Worm (Caenorhabditis elegans) whole organism, L1 larva: ENCODE measurements around the gene bed-2.

Experiments
- ces-1 ChIP-seq: fragments of 150-350 bp; optimal IDR thresholded peaks from 2 replicates; lab custom pipeline; 2014; ENCODE audit warnings: missing biosample characterization, missing genetic modification reagents, missing genetic modification characterization
- lsy-2 ChIP-seq, 2 experiments: fragments of 150-350 bp; optimal IDR thresholded peaks; 2 replicates each; lab custom pipeline; 2014; ENCODE audit warnings: missing biosample characterization in 2 of 2, missing genetic modification characterization in 2 of 2
- nhr-11 ChIP-seq: fragments of 150-350 bp; optimal IDR thresholded peaks from 2 replicates; lab custom pipeline; 2014; ENCODE audit warnings: missing biosample characterization, missing genetic modification characterization
- nhr-19 ChIP-seq: fragments of 200-800 bp; sonication (Bioruptor generic); conservative IDR thresholded peaks from 2 replicates; pipeline ENCODE4 v1.3.6; 2022; ENCODE audit warnings: missing genetic modification characterization, missing compliant biosample characterization
- nhr-28 ChIP-seq: fragments of 150-350 bp; optimal IDR thresholded peaks from 2 replicates; lab custom pipeline; 2014; ENCODE audit warnings: missing biosample characterization, missing genetic modification characterization
- snpc-4 ChIP-seq: fragments of 150-350 bp; optimal IDR thresholded peaks from 2 replicates; lab custom pipeline; 2014; ENCODE audit warnings: missing biosample characterization, missing genetic modification characterization

ce11 chrIII:11474674-11475306 lies 4.2 kb upstream of the bed-2 start:
- no peak for TF ChIP-seq ces-1 (GFP tag; lab: Kevin White, UChicago)
- no peak for TF ChIP-seq nhr-11 (tag; lab: Kevin White, UChicago)
- TF ChIP-seq snpc-4 (tag; lab: Kevin White, UChicago), result no peak
- TF ChIP-seq lsy-2 (tag; optimal IDR thresholded peaks at IDR 0.05; lab: Kevin White, UChicago), result no peak
- no peak for TF ChIP-seq nhr-28 (tag; lab: Kevin White, UChicago)
- TF ChIP-seq nhr-19, result no peak
